Worm (Caenorhabditis elegans): ENCODE measurements around the gene F49C12.12.

- TF ChIP-seq ref-1 (GFP tag; conservative IDR thresholded peaks at IDR 0.05): no peak
- TF ChIP-seq flt-1 (GFP tag; IDR thresholded peaks at IDR 0.05): no peak
- no peak for TF ChIP-seq ztf-23 (GFP tag; IDR thresholded peaks at IDR 0.05)
- no peak for TF ChIP-seq cog-1 (tag; optimal IDR thresholded peaks at IDR 0.05)
- TF ChIP-seq klf-2 (GFP tag; conservative IDR thresholded peaks at IDR 0.05): no peak
Observed at ce11 chrIV:9274008-9274529, 46.8 kb downstream of the F49C12.12 start, which contains the start of gene nmy-3.
